Worm (Caenorhabditis elegans): ENCODE measurements around the gene K06H7.1.

DNA sequence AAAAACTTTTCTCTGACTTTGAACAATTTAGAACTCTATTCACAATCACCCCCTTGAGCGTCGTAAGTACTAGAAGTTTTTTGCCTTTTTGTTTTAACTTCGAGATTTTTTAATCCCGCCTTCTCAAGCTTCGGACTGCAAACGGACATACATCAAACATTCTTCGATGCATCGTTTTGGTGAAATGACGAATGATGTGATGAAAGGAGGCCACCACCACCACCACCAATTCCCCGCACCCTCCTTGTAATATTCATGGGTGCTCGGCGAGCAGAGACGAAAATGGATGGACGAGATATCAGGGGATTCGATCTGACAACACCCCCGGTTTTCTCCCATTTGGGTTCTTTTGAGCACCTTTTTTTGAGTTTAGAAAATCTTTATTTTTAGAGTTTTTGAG is 46.8 kb downstream of the K06H7.1 start:
- TF ChIP-seq unc-39 (tag; optimal IDR thresholded peaks at IDR 0.05) (no peak), F13H6.1 (tag; optimal IDR thresholded peaks at IDR 0.05) (no peak), ZK546.5 (tag; optimal IDR thresholded peaks at IDR 0.05) (no peak), ztf-11 (tag; optimal IDR thresholded peaks at IDR 0.05) (no peak), lin-11 (tag; optimal IDR thresholded peaks at IDR 0.05) (no peak), ama-1 (optimal IDR thresholded peaks at IDR 0.05) (no peak), sma-9 (GFP tag; optimal IDR thresholded peaks at IDR 0.05) (no peak), sma-9 (tag; optimal IDR thresholded peaks at IDR 0.05) (no peak), blmp-1 (tag; optimal IDR thresholded peaks at IDR 0.05; ENCODE audit: insufficient read depth) (no peak), unc-62 (GFP tag; optimal IDR thresholded peaks at IDR 0.05) (no peak), zag-1 (tag; optimal IDR thresholded peaks at IDR 0.05) (no peak), elt-1 (tag; optimal IDR thresholded peaks at IDR 0.05) (no peak)
